Worm (Caenorhabditis elegans): ENCODE measurements around the gene haf-7.

Gene haf-7

DNA sequence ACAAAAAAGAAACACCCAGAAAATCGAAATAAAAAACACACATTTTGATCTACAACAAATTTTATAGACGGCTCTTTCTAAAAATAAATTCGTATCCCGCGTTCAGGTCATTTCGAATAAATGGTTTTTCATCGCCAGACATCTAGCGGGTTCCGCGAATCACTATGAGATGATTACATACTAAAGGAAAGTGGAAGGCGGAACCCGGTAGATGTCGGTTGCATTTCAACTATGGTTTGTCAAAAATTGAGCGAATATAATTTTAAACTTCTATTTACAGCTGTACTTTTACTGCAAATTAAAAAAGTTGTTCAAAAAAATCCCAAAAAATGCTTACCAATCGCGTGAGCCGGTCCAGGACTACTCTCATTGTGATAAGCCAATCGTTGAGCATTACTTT, 24.8 kb downstream of the haf-7 start:
- TF ChIP-seq hnd-1 (tag; optimal IDR thresholded peaks at IDR 0.05) (no peak), sea-1 (GFP tag; conservative IDR thresholded peaks at IDR 0.05) (no peak)

DNA sequence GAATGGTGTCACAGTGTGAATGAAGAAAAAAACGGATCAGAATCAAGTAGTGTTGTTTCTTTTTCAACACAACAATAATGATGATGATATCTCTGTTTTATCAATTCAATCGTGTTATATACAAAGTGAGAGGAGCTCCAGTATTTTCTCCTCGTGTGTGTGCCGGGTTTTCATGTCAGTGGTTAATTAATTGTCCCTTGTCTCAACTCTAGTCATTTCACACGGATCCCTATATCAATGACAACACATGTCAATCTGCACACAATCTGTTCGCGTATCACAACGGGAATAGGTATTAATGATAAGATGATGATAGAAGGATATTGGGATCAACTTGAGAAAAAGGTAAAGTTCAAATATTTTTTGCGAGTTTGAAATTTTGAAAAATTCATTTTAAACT, 27.3 kb downstream of the haf-7 start:
- TF ChIP-seq sea-1 (GFP tag; conservative IDR thresholded peaks at IDR 0.05) (no peak), flt-1 (GFP tag; IDR thresholded peaks at IDR 0.05) (no peak), F13C5.2 (tag; optimal IDR thresholded peaks at IDR 0.05) (no peak), tra-4 (tag; optimal IDR thresholded peaks at IDR 0.05) (no peak), hnd-1 (tag; optimal IDR thresholded peaks at IDR 0.05) (no peak), pes-1 (GFP tag; IDR thresholded peaks at IDR 0.05) (no peak), tbx-11 (GFP tag; IDR thresholded peaks at IDR 0.05) (no peak), ceh-13 (GFP tag; optimal IDR thresholded peaks at IDR 0.05) (no peak), ets-7 (tag; optimal IDR thresholded peaks at IDR 0.05) (no peak), hmbx-1 (tag; optimal IDR thresholded peaks at IDR 0.05) (no peak), ceh-36 (tag; optimal IDR thresholded peaks at IDR 0.05) (no peak), B0310.2 (tag; optimal IDR thresholded peaks at IDR 0.05) (no peak)

DNA sequence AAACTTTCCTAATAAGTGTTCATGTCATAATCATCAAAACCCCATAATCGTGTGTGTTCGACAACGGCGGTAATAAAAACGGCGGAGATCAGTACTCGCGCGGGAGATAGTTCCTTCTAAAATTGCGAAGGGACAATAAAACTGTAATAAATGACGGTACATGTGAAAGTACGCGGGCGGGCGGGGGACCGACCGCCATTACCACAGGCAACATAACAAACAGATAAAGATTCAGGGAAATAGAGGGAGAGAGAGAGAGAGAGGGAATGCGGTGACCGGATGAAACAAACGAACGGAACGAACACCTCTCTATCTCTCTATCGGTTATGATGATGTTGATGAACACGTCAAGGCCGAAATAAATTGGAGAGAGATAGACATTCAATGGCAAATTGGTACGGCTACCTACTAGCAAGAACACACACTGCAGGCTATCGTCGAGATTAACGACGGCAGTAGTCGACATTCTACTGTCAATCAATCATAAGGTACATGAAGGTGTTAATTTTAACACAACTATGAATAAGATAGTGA, 33.2 kb downstream of the haf-7 start:
- TF ChIP-seq pes-1 (GFP tag; IDR thresholded peaks at IDR 0.05) (no peak), ceh-36 (tag; optimal IDR thresholded peaks at IDR 0.05) (no peak), aly-1 (tag; optimal IDR thresholded peaks at IDR 0.05) (no peak), tra-4 (tag; optimal IDR thresholded peaks at IDR 0.05) (no peak), B0310.2 (tag; optimal IDR thresholded peaks at IDR 0.05) (no peak), hnd-1 (tag; optimal IDR thresholded peaks at IDR 0.05) (no peak), hmbx-1 (tag; optimal IDR thresholded peaks at IDR 0.05) (no peak), tbx-37 (GFP tag; conservative IDR thresholded peaks at IDR 0.05) (no peak), hmg-4 (GFP tag; optimal IDR thresholded peaks at IDR 0.05) (no peak), scrt-1 (GFP tag; IDR thresholded peaks at IDR 0.05) (no peak), flt-1 (GFP tag; IDR thresholded peaks at IDR 0.05) (no peak), ama-1 (optimal IDR thresholded peaks at IDR 0.05) (no peak), ets-7 (tag; optimal IDR thresholded peaks at IDR 0.05) (no peak), tbx-11 (GFP tag; IDR thresholded peaks at IDR 0.05) (no peak), F13C5.2 (tag; optimal IDR thresholded peaks at IDR 0.05) (no peak), ceh-13 (GFP tag; optimal IDR thresholded peaks at IDR 0.05) (no peak), sea-1 (GFP tag; conservative IDR thresholded peaks at IDR 0.05) (no peak)

DNA sequence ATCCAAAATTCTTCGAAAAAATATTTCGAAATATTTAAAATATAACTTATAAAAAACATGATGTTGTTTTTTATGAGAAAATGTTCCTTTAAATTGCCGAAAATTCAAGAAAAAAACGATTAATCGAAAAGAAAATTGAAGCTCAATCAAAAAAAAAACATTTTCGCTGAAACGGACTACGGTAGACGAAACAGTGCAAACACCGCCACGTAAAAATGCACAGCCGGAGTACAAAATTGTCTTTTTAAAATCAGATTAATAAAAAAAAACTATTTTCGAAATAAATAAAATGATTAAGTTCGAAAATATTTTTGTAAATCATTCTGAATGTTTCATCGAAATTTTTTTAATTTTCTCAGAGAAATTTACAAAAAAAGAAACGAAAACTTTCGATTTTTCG, 40.5 kb downstream of the haf-7 start:
- no peak for TF ChIP-seq pes-1 (GFP tag; IDR thresholded peaks at IDR 0.05)
- TF ChIP-seq flt-1 (GFP tag; IDR thresholded peaks at IDR 0.05) = no peak
- no peak for TF ChIP-seq aly-1 (tag; optimal IDR thresholded peaks at IDR 0.05)
- no peak for TF ChIP-seq tbx-37 (GFP tag; conservative IDR thresholded peaks at IDR 0.05)
- TF ChIP-seq F13C5.2 (tag; optimal IDR thresholded peaks at IDR 0.05) = no peak
- no peak for TF ChIP-seq sea-1 (GFP tag; conservative IDR thresholded peaks at IDR 0.05)
- no peak for TF ChIP-seq hmbx-1 (tag; optimal IDR thresholded peaks at IDR 0.05)
- no peak for TF ChIP-seq ets-7 (tag; optimal IDR thresholded peaks at IDR 0.05)
- TF ChIP-seq tbx-11 (GFP tag; IDR thresholded peaks at IDR 0.05) = no peak
- no peak for TF ChIP-seq scrt-1 (GFP tag; IDR thresholded peaks at IDR 0.05)
- TF ChIP-seq ceh-36 (tag; optimal IDR thresholded peaks at IDR 0.05) = no peak
- TF ChIP-seq B0310.2 (tag; optimal IDR thresholded peaks at IDR 0.05) = no peak
- no peak for TF ChIP-seq ama-1 (optimal IDR thresholded peaks at IDR 0.05)
- TF ChIP-seq hmg-4 (GFP tag; optimal IDR thresholded peaks at IDR 0.05) = no peak
- TF ChIP-seq hnd-1 (tag; optimal IDR thresholded peaks at IDR 0.05) = no peak
- no peak for TF ChIP-seq tra-4 (tag; optimal IDR thresholded peaks at IDR 0.05)
- no peak for TF ChIP-seq ceh-13 (GFP tag; optimal IDR thresholded peaks at IDR 0.05)

DNA sequence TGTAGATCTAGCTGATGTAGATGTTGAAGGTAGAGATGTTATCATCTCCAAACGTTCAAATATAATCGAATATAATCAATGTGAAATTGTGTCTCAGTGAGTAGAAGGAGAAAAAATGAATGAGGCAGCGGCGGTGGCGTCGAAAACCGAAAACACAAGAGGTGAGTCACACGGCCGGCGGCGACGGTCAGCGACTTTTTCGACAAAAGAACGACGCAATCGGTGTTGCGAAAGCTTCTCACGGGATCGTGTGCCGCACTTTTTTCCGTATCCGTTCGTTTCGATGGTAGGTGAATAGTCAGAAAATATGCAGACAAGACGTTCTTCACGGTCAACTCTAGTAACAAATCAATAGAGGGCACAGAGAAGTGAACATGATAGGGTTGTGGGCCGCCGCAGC, 42.4 kb downstream of the haf-7 start, which contains the start of gene rin-1:
rin-1 (minus strand) TSS at position 101 of the 400 bp plus-strand sequence.
- no peak for TF ChIP-seq hmbx-1 (tag; optimal IDR thresholded peaks at IDR 0.05)
- TF ChIP-seq tbx-11 (GFP tag; IDR thresholded peaks at IDR 0.05) = no peak
- TF ChIP-seq aly-1 (tag; optimal IDR thresholded peaks at IDR 0.05) = no peak
- TF ChIP-seq F13C5.2 (tag; optimal IDR thresholded peaks at IDR 0.05) = no peak

DNA sequence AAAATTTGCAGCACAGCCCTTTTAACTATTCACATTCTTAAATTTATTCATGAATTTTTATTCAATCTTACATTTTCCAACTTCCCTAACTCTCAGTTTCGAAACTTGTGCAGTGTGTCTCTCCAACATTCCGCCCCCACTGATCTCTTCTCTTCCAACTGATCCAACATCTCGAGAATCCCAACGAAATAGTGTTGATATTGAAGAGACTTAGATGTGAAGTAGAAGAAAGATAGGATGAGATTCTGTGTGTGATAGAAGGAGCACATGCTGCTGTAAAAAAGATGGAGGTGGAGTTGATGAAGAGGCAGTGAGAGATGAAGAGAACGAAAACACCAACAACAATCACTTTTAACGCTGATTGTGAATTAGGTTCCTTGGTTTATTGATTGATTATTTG, 47.3 kb downstream of the haf-7 start:
- TF ChIP-seq scrt-1 (GFP tag; IDR thresholded peaks at IDR 0.05) = no peak
- TF ChIP-seq ama-1 (optimal IDR thresholded peaks at IDR 0.05) = no peak
- no peak for TF ChIP-seq hmbx-1 (tag; optimal IDR thresholded peaks at IDR 0.05)
- no peak for TF ChIP-seq ceh-13 (GFP tag; optimal IDR thresholded peaks at IDR 0.05)
- TF ChIP-seq ceh-36 (tag; optimal IDR thresholded peaks at IDR 0.05) = no peak
- TF ChIP-seq hmg-4 (GFP tag; optimal IDR thresholded peaks at IDR 0.05) = no peak
- TF ChIP-seq aly-1 (tag; optimal IDR thresholded peaks at IDR 0.05) = no peak
- TF ChIP-seq F13C5.2 (tag; optimal IDR thresholded peaks at IDR 0.05) = no peak
- TF ChIP-seq B0310.2 (tag; optimal IDR thresholded peaks at IDR 0.05) = no peak
- no peak for TF ChIP-seq flt-1 (GFP tag; IDR thresholded peaks at IDR 0.05)
- no peak for TF ChIP-seq tra-4 (tag; optimal IDR thresholded peaks at IDR 0.05)

DNA sequence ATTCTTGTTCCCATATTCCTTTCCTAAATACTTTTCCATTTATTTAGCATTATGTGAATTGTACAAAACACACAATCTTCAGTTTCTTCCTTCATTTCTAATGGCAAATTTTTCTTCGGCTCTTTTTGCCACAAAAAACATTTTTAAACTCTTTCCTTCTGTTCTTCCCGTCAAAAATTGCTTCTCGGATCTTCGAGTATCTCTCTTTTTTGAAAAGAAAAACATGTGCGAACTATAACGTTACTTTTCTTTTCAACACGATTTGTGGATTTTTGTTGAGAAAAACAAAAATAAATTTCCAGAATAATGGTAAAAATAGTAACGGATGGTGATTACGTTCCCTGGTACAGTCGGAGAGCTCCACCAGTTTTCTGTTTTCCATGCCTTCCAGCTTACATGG, 48.5 kb downstream of the haf-7 start, which contains the start of gene W06A7.2:
W06A7.2 (plus strand) TSS at position 301 of the 400 bp plus-strand sequence.
- TF ChIP-seq hmg-4 (GFP tag; optimal IDR thresholded peaks at IDR 0.05) = no peak
- TF ChIP-seq scrt-1 (GFP tag; IDR thresholded peaks at IDR 0.05) = no peak
- TF ChIP-seq flt-1 (GFP tag; IDR thresholded peaks at IDR 0.05) = no peak
- TF ChIP-seq hmbx-1 (tag; optimal IDR thresholded peaks at IDR 0.05) = no peak
- no peak for TF ChIP-seq ceh-36 (tag; optimal IDR thresholded peaks at IDR 0.05)
- no peak for TF ChIP-seq ama-1 (optimal IDR thresholded peaks at IDR 0.05)
- no peak for TF ChIP-seq ceh-13 (GFP tag; optimal IDR thresholded peaks at IDR 0.05)
- TF ChIP-seq tra-4 (tag; optimal IDR thresholded peaks at IDR 0.05) = no peak
- no peak for TF ChIP-seq F13C5.2 (tag; optimal IDR thresholded peaks at IDR 0.05)
- TF ChIP-seq sea-1 (GFP tag; conservative IDR thresholded peaks at IDR 0.05) = no peak
- no peak for TF ChIP-seq hnd-1 (tag; optimal IDR thresholded peaks at IDR 0.05)
- TF ChIP-seq B0310.2 (tag; optimal IDR thresholded peaks at IDR 0.05) = no peak
- TF ChIP-seq aly-1 (tag; optimal IDR thresholded peaks at IDR 0.05) = no peak
- TF ChIP-seq ets-7 (tag; optimal IDR thresholded peaks at IDR 0.05) = no peak
- TF ChIP-seq tbx-11 (GFP tag; IDR thresholded peaks at IDR 0.05) = no peak

DNA sequence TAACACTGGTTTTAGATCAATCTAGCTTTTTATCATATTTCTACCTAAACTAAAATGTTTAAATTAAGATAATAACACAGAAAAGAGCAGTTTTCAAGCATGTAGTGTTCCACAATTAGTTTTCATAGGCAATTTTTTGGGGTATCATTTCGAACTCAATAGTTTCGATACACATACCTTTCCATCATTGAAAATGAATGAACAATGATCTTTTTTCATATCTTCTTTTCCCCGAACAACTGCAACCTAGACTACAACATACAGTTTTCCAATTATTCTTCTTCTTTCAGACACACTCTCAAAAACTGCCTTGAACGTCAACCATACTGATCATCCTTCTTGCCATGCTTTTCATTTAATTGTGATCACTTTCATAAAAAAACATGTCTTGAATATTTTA, 51.1 kb downstream of the haf-7 start, which contains the start of gene W06A7.4:
W06A7.4 (plus strand) TSS at position 301 of the 400 bp plus-strand sequence.
- TF ChIP-seq tbx-11 (GFP tag; IDR thresholded peaks at IDR 0.05) = no peak
- TF ChIP-seq ets-7 (tag; optimal IDR thresholded peaks at IDR 0.05) = no peak
- TF ChIP-seq F13C5.2 (tag; optimal IDR thresholded peaks at IDR 0.05) = no peak
- no peak for TF ChIP-seq tbx-37 (GFP tag; conservative IDR thresholded peaks at IDR 0.05)
- TF ChIP-seq pes-1 (GFP tag; IDR thresholded peaks at IDR 0.05) = no peak
- TF ChIP-seq flt-1 (GFP tag; IDR thresholded peaks at IDR 0.05) = no peak
- no peak for TF ChIP-seq ceh-36 (tag; optimal IDR thresholded peaks at IDR 0.05)
- no peak for TF ChIP-seq scrt-1 (GFP tag; IDR thresholded peaks at IDR 0.05)
- no peak for TF ChIP-seq sea-1 (GFP tag; conservative IDR thresholded peaks at IDR 0.05)
- TF ChIP-seq aly-1 (tag; optimal IDR thresholded peaks at IDR 0.05) = no peak
- TF ChIP-seq hnd-1 (tag; optimal IDR thresholded peaks at IDR 0.05) = no peak

Data from whole organism, early embryonic.